Fruit fly (Drosophila melanogaster) whole organism, embryonic: ENCODE results near the gene CG42674.

Source experiments
- Ada2b ChIP-seq: fragments of 200-800 bp; sonication (Bioruptor generic); IDR thresholded peaks from 2 replicates; pipeline ENCODE4 v1.3.6; 2022; ENCODE audit warnings: missing biosample characterization, missing genetic modification characterization
- Awh ChIP-seq: fragments of 200-800 bp; sonication (Bioruptor generic); IDR thresholded peaks from 2 replicates; pipeline ENCODE4, ENCODE4 v1.3.6; 2022; ENCODE audit warnings: missing biosample characterization, missing genetic modification characterization
- CG11247 ChIP-seq: fragments of 200-800 bp; sonication (Bioruptor generic); IDR thresholded peaks from 2 replicates; pipeline ENCODE4 v1.3.6; 2022; ENCODE audit warnings: missing biosample characterization, missing genetic modification characterization
- CG11723 ChIP-seq: fragments of 200-800 bp; sonication (Bioruptor generic); optimal IDR thresholded peaks from 2 replicates; lab custom pipeline; 2017; ENCODE audit warnings: missing biosample characterization, mild to moderate bottlenecking, missing genetic modification characterization
- CG12769 ChIP-seq: fragments of 200-800 bp; sonication (Bioruptor generic); optimal IDR thresholded peaks from 2 replicates; lab custom pipeline; 2019; ENCODE audit warnings: missing biosample characterization, mild to moderate bottlenecking, missing genetic modification characterization, moderate library complexity
- CG13624 ChIP-seq: fragments of 200-800 bp; sonication (Bioruptor generic); optimal IDR thresholded peaks from 2 replicates; lab custom pipeline; 2016; ENCODE audit warnings: missing biosample characterization, missing genetic modification characterization
- CG14710 ChIP-seq: fragments of 200-800 bp; sonication (Bioruptor generic); optimal IDR thresholded peaks from 3 replicates; lab custom pipeline; 2019; ENCODE audit warnings: missing biosample characterization, mild to moderate bottlenecking, missing genetic modification characterization, moderate library complexity
- CG15011 ChIP-seq: fragments of 200-800 bp; sonication (Bioruptor generic); optimal IDR thresholded peaks from 3 replicates; lab custom pipeline; 2018; ENCODE audit warnings: missing biosample characterization, mild to moderate bottlenecking, missing genetic modification characterization
- CG17186 ChIP-seq: fragments of 200-800 bp; sonication (Bioruptor generic); optimal IDR thresholded peaks from 3 replicates; lab custom pipeline; 2017; ENCODE audit warnings: missing biosample characterization, missing genetic modification reagents, missing genetic modification characterization
- CG17802 ChIP-seq: fragments of 200-800 bp; sonication (Bioruptor generic); optimal IDR thresholded peaks from 2 replicates; lab custom pipeline; 2018; ENCODE audit warnings: missing biosample characterization, mild to moderate bottlenecking, missing genetic modification characterization, moderate library complexity
- CG1832 ChIP-seq: fragments of 200-800 bp; sonication (Bioruptor generic); optimal IDR thresholded peaks from 2 replicates; lab custom pipeline; 2017; ENCODE audit warnings: missing biosample characterization, mild to moderate bottlenecking, missing genetic modification characterization, inconsistent platforms
- CG18619 ChIP-seq: fragments of 200-800 bp; sonication (Bioruptor generic); optimal IDR thresholded peaks from 3 replicates; lab custom pipeline; 2017; ENCODE audit warnings: missing biosample characterization, mild to moderate bottlenecking, missing genetic modification characterization
- CG3065 ChIP-seq: fragments of 200-800 bp; sonication (Bioruptor generic); optimal IDR thresholded peaks from 2 replicates; lab custom pipeline; 2016; ENCODE audit warnings: missing biosample characterization, missing genetic modification characterization
- CG31365 ChIP-seq: fragments of 200-800 bp; sonication (Bioruptor generic); optimal IDR thresholded peaks from 2 replicates; lab custom pipeline; 2018; ENCODE audit warnings: missing biosample characterization, mild to moderate bottlenecking, missing genetic modification characterization
- CG32532 ChIP-seq: fragments of 200-800 bp; sonication (Bioruptor generic); IDR thresholded peaks from 2 replicates; pipeline ENCODE4 v1.3.6; 2022; ENCODE audit warnings: missing biosample characterization, missing genetic modification characterization
- CG3407 ChIP-seq: fragments of 200-800 bp; sonication (Bioruptor generic); optimal IDR thresholded peaks from 2 replicates; lab custom pipeline; 2018; ENCODE audit warnings: missing biosample characterization, mild to moderate bottlenecking, missing genetic modification characterization
- CG34422 ChIP-seq: fragments of 200-800 bp; sonication (Bioruptor generic); IDR thresholded peaks from 3 replicates; pipeline ENCODE4 v1.3.6; 2022; ENCODE audit warnings: missing biosample characterization, missing genetic modification characterization
- CG3847 ChIP-seq: fragments of 200-800 bp; sonication (Bioruptor generic); IDR thresholded peaks from 2 replicates; pipeline ENCODE4 v1.3.6; 2022; ENCODE audit warnings: missing biosample characterization, missing genetic modification characterization
- CG3995 ChIP-seq: fragments of 200-800 bp; sonication (Bioruptor generic); optimal IDR thresholded peaks from 3 replicates; lab custom pipeline; 2016; ENCODE audit warnings: missing biosample characterization, missing genetic modification characterization
- CG4282 ChIP-seq: fragments of 200-800 bp; sonication (Bioruptor generic); optimal IDR thresholded peaks from 2 replicates; lab custom pipeline; 2016; ENCODE audit warnings: missing biosample characterization, missing genetic modification characterization
- CG4404 ChIP-seq: fragments of 200-800 bp; sonication (Bioruptor generic); IDR thresholded peaks from 2 replicates; pipeline ENCODE4 v1.3.6; 2022; ENCODE audit warnings: missing biosample characterization, missing genetic modification characterization
- CG4854 ChIP-seq: fragments of 200-800 bp; sonication (Bioruptor generic); optimal IDR thresholded peaks from 2 replicates; lab custom pipeline; 2016; ENCODE audit warnings: missing biosample characterization, missing genetic modification characterization, inconsistent platforms
- CG6689 ChIP-seq: fragments of 200-800 bp; sonication (Bioruptor generic); IDR thresholded peaks from 2 replicates; pipeline ENCODE4 v1.3.6; 2022; ENCODE audit warnings: missing biosample characterization, missing genetic modification characterization
- CG6765 ChIP-seq: fragments of 200-800 bp; sonication (Bioruptor generic); optimal IDR thresholded peaks from 3 replicates; lab custom pipeline; 2017; ENCODE audit warnings: missing biosample characterization, mild to moderate bottlenecking, missing genetic modification characterization
- CG6854 ChIP-seq: fragments of 200-800 bp; sonication (Bioruptor generic); optimal IDR thresholded peaks from 3 replicates; lab custom pipeline; 2017; ENCODE audit warnings: missing biosample characterization, mild to moderate bottlenecking, missing genetic modification characterization
- CG7372 ChIP-seq: fragments of 200-800 bp; sonication (Bioruptor generic); IDR thresholded peaks from 2 replicates; pipeline ENCODE4 v1.3.6; 2022; ENCODE audit warnings: missing biosample characterization, missing genetic modification characterization
- CG7839 ChIP-seq: fragments of 200-800 bp; sonication (Bioruptor generic); optimal IDR thresholded peaks from 3 replicates; lab custom pipeline; 2018; ENCODE audit warnings: missing biosample characterization, mild to moderate bottlenecking, missing genetic modification characterization, moderate library complexity
- CG7987 ChIP-seq: fragments of 200-800 bp; sonication (Bioruptor generic); optimal IDR thresholded peaks from 2 replicates; lab custom pipeline; 2018; ENCODE audit warnings: missing biosample characterization, mild to moderate bottlenecking, missing genetic modification characterization, moderate library complexity
- D19B ChIP-seq: fragments of 200-800 bp; sonication (Bioruptor generic); optimal IDR thresholded peaks from 2 replicates; lab custom pipeline; 2017; ENCODE audit warnings: missing biosample characterization, mild to moderate bottlenecking, missing genetic modification characterization
- Dfd ChIP-seq, 2 experiments: fragments of >200 bp; optimal IDR thresholded peaks; 2 replicates each; lab custom pipeline; 2017; ENCODE audit warnings: missing biosample characterization in 2 of 2, missing genetic modification characterization in 2 of 2
- Dp ChIP-seq: fragments of 200-800 bp; sonication (Bioruptor generic); optimal IDR thresholded peaks from 2 replicates; lab custom pipeline; 2018; ENCODE audit warnings: missing biosample characterization, mild to moderate bottlenecking, missing genetic modification characterization, moderate library complexity
- Ets65A ChIP-seq: fragments of 200-800 bp; sonication (Bioruptor generic); peaks from one replicate; lab custom pipeline; 2016; ENCODE audit warnings: missing biosample characterization, missing genetic modification characterization
- HLH4C ChIP-seq: fragments of 200-800 bp; sonication (Bioruptor generic); IDR thresholded peaks from 3 replicates; pipeline ENCODE4 v1.3.6; 2022; ENCODE audit warnings: missing biosample characterization, missing genetic modification characterization; ENCODE audit not compliant: partially characterized antibody
- Hr51 ChIP-seq, 2 experiments: fragments of 200-800 bp; sonication (Bioruptor generic); optimal IDR thresholded peaks; 2 replicates in 1 of 2; 3 replicates in 1 of 2; lab custom pipeline; 2016 to 2018; ENCODE audit warnings: missing biosample characterization in 2 of 2, missing genetic modification characterization in 2 of 2, mild to moderate bottlenecking in 1 of 2, moderate library complexity in 1 of 2
- NC2α ChIP-seq: fragments of 200-800 bp; sonication (Bioruptor generic); optimal IDR thresholded peaks from 2 replicates; lab custom pipeline; 2016; ENCODE audit warnings: missing biosample characterization, missing genetic modification characterization
- Nf-YC ChIP-seq: fragments of 200-800 bp; optimal IDR thresholded peaks from 3 replicates; lab custom pipeline; 2019; ENCODE audit warnings: missing biosample characterization, mild to moderate bottlenecking, missing genetic modification characterization, moderate library complexity
- Pdp1 ChIP-seq, 2 experiments: fragments of 200-800 bp; sonication (Bioruptor generic); optimal IDR thresholded peaks; 3 replicates each; lab custom pipeline; 2016; ENCODE audit warnings: missing biosample characterization in 2 of 2, missing genetic modification characterization in 2 of 2, mild to moderate bottlenecking in 1 of 2, moderate library complexity in 1 of 2
- chinmo ChIP-seq: fragments of 200-800 bp; sonication (Bioruptor generic); IDR thresholded peaks from 4 replicates; pipeline ENCODE4 v1.3.6; 2022; ENCODE audit warnings: missing biosample characterization, missing genetic modification characterization; ENCODE audit not compliant: partially characterized antibody
- gcm ChIP-seq: fragments of 200-800 bp; sonication (Bioruptor generic); optimal IDR thresholded peaks from 2 replicates; lab custom pipeline; 2019; ENCODE audit warnings: missing biosample characterization, mild to moderate bottlenecking, missing genetic modification characterization, moderate library complexity
- gsb-n ChIP-seq: fragments of 200-800 bp; sonication (Bioruptor generic); optimal IDR thresholded peaks from 3 replicates; lab custom pipeline; 2018; ENCODE audit warnings: missing biosample characterization, mild to moderate bottlenecking, missing genetic modification characterization
- hkb ChIP-seq, 2 experiments: fragments of 200-800 bp in 1 of 2; fragments of >200 bp in 1 of 2; sonication (Bioruptor generic) in 1 of 2; IDR thresholded peaks in 1 of 2; optimal IDR thresholded peaks in 1 of 2; 2 replicates each; pipeline versions ENCODE4 v1.3.6 to Lab custom; 2017 to 2022; ENCODE audit warnings: missing biosample characterization in 1 of 2, missing genetic modification characterization in 1 of 2
- mld ChIP-seq: fragments of 200-800 bp; sonication (Bioruptor generic); IDR thresholded peaks from 3 replicates; pipeline ENCODE4 v1.3.6; 2022; ENCODE audit warnings: missing biosample characterization, missing genetic modification characterization; ENCODE audit not compliant: partially characterized antibody
- org-1 ChIP-seq: fragments of 200-800 bp; sonication (Bioruptor generic); optimal IDR thresholded peaks from 2 replicates; lab custom pipeline; 2017; ENCODE audit warnings: missing biosample characterization, missing genetic modification characterization
- p53 ChIP-seq: fragments of 200-800 bp; sonication (Bioruptor generic); optimal IDR thresholded peaks from 2 replicates; lab custom pipeline; 2016; ENCODE audit warnings: missing biosample characterization, missing genetic modification characterization
- scrt ChIP-seq: fragments of 200-800 bp; sonication (Bioruptor generic); optimal IDR thresholded peaks from 2 replicates; lab custom pipeline; 2018; ENCODE audit warnings: missing biosample characterization, mild to moderate bottlenecking, missing genetic modification characterization, moderate library complexity
- slbo ChIP-seq: fragments of 200-800 bp; sonication (Bioruptor generic); IDR thresholded peaks from 2 replicates; pipeline ENCODE4 v1.3.6; 2022; ENCODE audit warnings: missing biosample characterization, missing genetic modification characterization
- tap ChIP-seq: fragments of 200-800 bp; optimal IDR thresholded peaks from 3 replicates; lab custom pipeline; 2019; ENCODE audit warnings: missing biosample characterization, mild to moderate bottlenecking, missing genetic modification characterization, moderate library complexity
- unc-4 ChIP-seq: fragments of 200-800 bp; sonication (Bioruptor generic); IDR thresholded peaks from 2 replicates; pipeline ENCODE4 v1.3.6; 2022; ENCODE audit warnings: missing biosample characterization, missing genetic modification characterization; ENCODE audit not compliant: partially characterized antibody
- usp ChIP-seq: fragments of >200 bp; optimal IDR thresholded peaks from 2 replicates; lab custom pipeline; 2017; ENCODE audit warnings: missing biosample characterization, missing genetic modification characterization

CG42674 gene

dm6 chr3L:20185206-20185868, 12.8 kb downstream of the CG42674 start (continued):
- TF ChIP-seq NC2α (GFP tag; lab: Kevin White, UChicago) = no peak
- TF ChIP-seq D19B = no peak
- no peak for TF ChIP-seq gcm (GFP tag; lab: Kevin White, UChicago)
- peak; percentile 82 for TF ChIP-seq CG18619 (GFP tag; lab: Kevin White, UChicago)
- TF ChIP-seq Pdp1 (GFP tag; optimal IDR thresholded peaks at IDR 0.05; lab: Kevin White, UChicago) = peak in 1 of 2 experiments; percentile 32
- peak; percentile 42; the same call in 1 of the 2 replicates for TF ChIP-seq CG32532 (GFP tag; lab: Robert Waterston, UW)
- no peak for TF ChIP-seq CG4854 (GFP tag; lab: Kevin White, UChicago)
- TF ChIP-seq CG1832 = no peak
- no peak for TF ChIP-seq gsb-n (tag; lab: Kevin White, UChicago)
- TF ChIP-seq Awh (GFP tag; lab: Robert Waterston, UW) = no peak
- no peak for TF ChIP-seq p53 (GFP tag; lab: Kevin White, UChicago)
- TF ChIP-seq CG7372 (GFP tag; lab: Robert Waterston, UW) = no peak
- no peak for TF ChIP-seq CG4404 (GFP tag; lab: Robert Waterston, UW)
- TF ChIP-seq CG7987 (GFP tag; lab: Kevin White, UChicago) = no peak
- no peak for TF ChIP-seq CG6689 (GFP tag; lab: Robert Waterston, UW)
- peak; percentile 26; the same call in 1 of the 2 replicates for TF ChIP-seq CG3847 (GFP tag; lab: Robert Waterston, UW)
- TF ChIP-seq Dp = no peak
- no peak for TF ChIP-seq chinmo (GFP tag; lab: Robert Waterston, UW)
- TF ChIP-seq CG31365 (tag; lab: Kevin White, UChicago) = no peak
- TF ChIP-seq CG34422 (GFP tag; lab: Robert Waterston, UW) = peak; percentile 48; the same call in 1 of the 3 replicates
- no peak for TF ChIP-seq tap
- TF ChIP-seq HLH4C = peak; percentile 21; the same call in 1 of the 3 replicates
- peak; percentile 64 to 80 for TF ChIP-seq Hr51 (GFP tag; optimal IDR thresholded peaks at IDR 0.05; lab: Kevin White, UChicago)
- no peak for TF ChIP-seq CG17802 (tag; lab: Kevin White, UChicago)
- TF ChIP-seq CG6854 = peak; percentile 57
- peak; percentile 49 for TF ChIP-seq CG6765
- no peak for TF ChIP-seq CG4282
- TF ChIP-seq Ets65A (GFP tag; lab: Kevin White, UChicago) = peak; percentile 78
- TF ChIP-seq hkb (optimal IDR thresholded peaks at IDR 0.05; lab: Kevin White, UChicago) = no peak
- TF ChIP-seq hkb (GFP tag; IDR thresholded peaks at IDR 0.05; lab: Robert Waterston, UW) = no peak
- TF ChIP-seq CG3065 = no peak
- TF ChIP-seq usp = no peak
- no peak for TF ChIP-seq mld (GFP tag; lab: Robert Waterston, UW)
- no peak for TF ChIP-seq CG17186 (GFP tag; lab: Kevin White, UChicago)
- TF ChIP-seq org-1 = peak; percentile 59
- no peak for TF ChIP-seq Nf-YC (tag; lab: Kevin White, UChicago)
- TF ChIP-seq scrt (GFP tag; lab: Kevin White, UChicago) = peak; percentile 24
- no peak for TF ChIP-seq unc-4 (GFP tag; lab: Robert Waterston, UW)
- TF ChIP-seq CG7839 (tag; lab: Kevin White, UChicago) = peak; percentile 75
- TF ChIP-seq CG3995 (GFP tag; lab: Kevin White, UChicago) = no peak
- no peak for TF ChIP-seq Dfd (GFP tag; optimal IDR thresholded peaks at IDR 0.05; lab: Kevin White, UChicago)
- no peak for TF ChIP-seq CG11247 (GFP tag; lab: Robert Waterston, UW)
- TF ChIP-seq CG13624 (GFP tag; lab: Kevin White, UChicago) = peak; percentile 55
- peak; percentile 22 for TF ChIP-seq CG15011 (GFP tag; lab: Kevin White, UChicago)
- TF ChIP-seq CG11723 (GFP tag; lab: Kevin White, UChicago) = no peak
- TF ChIP-seq CG14710 (tag; lab: Kevin White, UChicago) = no peak
- TF ChIP-seq CG12769 (tag; lab: Kevin White, UChicago) = peak; percentile 49
- peak; percentile 78 for TF ChIP-seq slbo (GFP tag; lab: Robert Waterston, UW)
- TF ChIP-seq CG3407 (GFP tag; lab: Kevin White, UChicago) = no peak
- no peak for TF ChIP-seq Ada2b (GFP tag; lab: Robert Waterston, UW)
